Fruit fly (Drosophila melanogaster) Kc167 (cell line): ENCODE results near the gene Eip63E.

Source experiments
- Myc ChIP-seq: fragments of >200 bp; optimal IDR thresholded peaks from 2 replicates; lab custom pipeline; 2017; ENCODE audit warnings: missing external identifiers
- Sin3A ChIP-seq: fragments of >200 bp; optimal IDR thresholded peaks from 2 replicates; lab custom pipeline; 2018; ENCODE audit warnings: missing external identifiers
- h ChIP-seq: fragments of >200 bp; optimal IDR thresholded peaks from 3 replicates; lab custom pipeline; 2018; ENCODE audit warnings: missing external identifiers
- insv ChIP-seq: fragments of >200 bp; optimal IDR thresholded peaks from 3 replicates; lab custom pipeline; 2018; ENCODE audit warnings: missing external identifiers
- psq ChIP-seq: fragments of >200 bp; optimal IDR thresholded peaks from 2 replicates; lab custom pipeline; 2017; ENCODE audit warnings: missing external identifiers
- ttk ChIP-seq: sonication (Bioruptor generic); optimal IDR thresholded peaks from 2 replicates; lab custom pipeline; 2017; ENCODE audit warnings: missing external identifiers

DNA sequence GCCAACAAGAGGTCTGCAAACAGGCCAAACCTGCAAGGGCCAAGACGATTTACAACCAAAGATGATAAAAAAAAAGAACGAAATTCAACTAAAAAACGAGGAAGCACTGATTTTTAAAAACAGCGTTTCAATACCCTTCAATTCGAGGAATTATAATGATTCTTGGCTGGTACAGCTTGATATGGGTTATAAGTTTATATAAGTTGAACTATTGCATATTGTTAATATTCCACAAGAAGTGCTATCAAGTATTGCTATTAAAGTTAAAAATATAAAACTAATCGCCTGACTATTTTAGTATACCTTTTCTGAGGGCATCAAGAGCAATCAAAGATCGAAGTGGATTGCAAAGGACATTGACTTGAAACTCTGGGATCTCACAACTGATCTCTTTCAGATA lies 1.5 kb upstream of the Eip63E start:
- TF ChIP-seq Myc (lab: Kevin White, UChicago) (no peak), psq (lab: Kevin White, UChicago) (no peak), h (lab: Kevin White, UChicago) (no peak), Sin3A (lab: Kevin White, UChicago) (no peak), ttk (no peak), insv (lab: Kevin White, UChicago) (no peak)
